Fruit fly (Drosophila melanogaster) whole organism, prepupa: ENCODE measurements around the gene CG34462.
A peak's percentile ranks its signal among the peaks of the same experiment; 100 is the strongest.

Experiments used
- Blimp-1 ChIP-seq: fragments of 200-800 bp; sonication (Bioruptor generic); optimal IDR thresholded peaks from 3 replicates; lab custom pipeline; 2017; ENCODE audit warnings: missing biosample characterization, missing genetic modification characterization, mild to moderate bottlenecking, moderate library complexity, missing genetic modification reagents
- CG10669 ChIP-seq: fragments of 200-800 bp; sonication (Bioruptor generic); optimal IDR thresholded peaks from 3 replicates; lab custom pipeline; 2018; ENCODE audit warnings: missing biosample characterization, mild to moderate bottlenecking, missing genetic modification characterization, moderate library complexity
- CG11762 ChIP-seq: fragments of 200-800 bp; sonication (Bioruptor generic); optimal IDR thresholded peaks from 3 replicates; lab custom pipeline; 2016; ENCODE audit warnings: missing biosample characterization, missing genetic modification characterization; ENCODE audit not compliant: insufficient read depth
- CG15336 ChIP-seq: fragments of 200-800 bp; sonication (Bioruptor generic); IDR thresholded peaks from 2 replicates; pipeline ENCODE4 v1.3.6; 2022; ENCODE audit warnings: missing biosample characterization, missing genetic modification characterization
- CG1621 ChIP-seq: fragments of 200-800 bp; sonication (Bioruptor generic); optimal IDR thresholded peaks from 3 replicates; lab custom pipeline; 2018; ENCODE audit warnings: missing biosample characterization, mild to moderate bottlenecking, missing genetic modification characterization
- CG16779 ChIP-seq: fragments of 200-800 bp; sonication (Bioruptor generic); optimal IDR thresholded peaks from 3 replicates; lab custom pipeline; 2017; ENCODE audit warnings: missing biosample characterization, mild to moderate bottlenecking, missing genetic modification characterization
- CG3032 ChIP-seq: fragments of 200-800 bp; optimal IDR thresholded peaks from 2 replicates; lab custom pipeline; 2019; ENCODE audit warnings: missing biosample characterization, mild to moderate bottlenecking, missing genetic modification characterization, moderate library complexity
- CG31627 ChIP-seq: fragments of 200-800 bp; sonication (Bioruptor generic); optimal IDR thresholded peaks from 3 replicates; lab custom pipeline; 2016; ENCODE audit warnings: missing biosample characterization, missing genetic modification characterization
- CG32006 ChIP-seq: fragments of 200-800 bp; sonication (Bioruptor generic); optimal IDR thresholded peaks from 3 replicates; lab custom pipeline; 2017; ENCODE audit warnings: missing biosample characterization, mild to moderate bottlenecking, missing genetic modification characterization
- CG6276 ChIP-seq: fragments of 200-800 bp; sonication (Bioruptor generic); optimal IDR thresholded peaks from 2 replicates; lab custom pipeline; 2017; ENCODE audit warnings: missing biosample characterization, mild to moderate bottlenecking, missing genetic modification characterization
- CG7368 ChIP-seq: fragments of 200-800 bp; sonication (Bioruptor generic); optimal IDR thresholded peaks from 3 replicates; lab custom pipeline; 2016; ENCODE audit warnings: missing biosample characterization, missing genetic modification characterization
- CG8119 ChIP-seq: fragments of 200-800 bp; sonication (Bioruptor generic); IDR thresholded peaks from 3 replicates; pipeline ENCODE4 v1.3.6; 2022; ENCODE audit warnings: missing biosample characterization, missing genetic modification characterization
- CG8319 ChIP-seq: fragments of 200-800 bp; sonication (Bioruptor generic); optimal IDR thresholded peaks from 3 replicates; lab custom pipeline; 2016; ENCODE audit warnings: missing biosample characterization, missing genetic modification characterization
- CG8632 ChIP-seq: fragments of 200-800 bp; sonication (Bioruptor generic); optimal IDR thresholded peaks from 3 replicates; lab custom pipeline; 2016; ENCODE audit warnings: missing biosample characterization, missing genetic modification characterization
- CG9139 ChIP-seq: fragments of 200-800 bp; sonication (Bioruptor generic); optimal IDR thresholded peaks from 3 replicates; lab custom pipeline; 2017; ENCODE audit warnings: missing biosample characterization, mild to moderate bottlenecking, missing genetic modification characterization
- Eip75B ChIP-seq: fragments of 200-800 bp; sonication (Bioruptor generic); optimal IDR thresholded peaks from 3 replicates; lab custom pipeline; 2016; ENCODE audit warnings: missing biosample characterization, missing genetic modification characterization
- Eip78C ChIP-seq: fragments of 200-800 bp; sonication (Bioruptor generic); peaks from one replicate; lab custom pipeline; 2016; ENCODE audit warnings: missing biosample characterization, missing genetic modification characterization
- Eip93F ChIP-seq: fragments of 200-800 bp; sonication (Bioruptor generic); optimal IDR thresholded peaks from 2 replicates; lab custom pipeline; 2016; ENCODE audit warnings: missing biosample characterization, mild to moderate bottlenecking, missing genetic modification characterization
- Ets21C ChIP-seq: fragments of 200-800 bp; sonication (Bioruptor generic); optimal IDR thresholded peaks from 3 replicates; lab custom pipeline; 2016; ENCODE audit warnings: missing biosample characterization, missing genetic modification characterization
- Ets96B ChIP-seq: fragments of 200-800 bp; optimal IDR thresholded peaks from 2 replicates; lab custom pipeline; 2019; ENCODE audit warnings: missing biosample characterization, mild to moderate bottlenecking, missing genetic modification characterization, moderate library complexity
- Hr38 ChIP-seq: sonication (Bioruptor generic); optimal IDR thresholded peaks from 2 replicates; lab custom pipeline; 2016; ENCODE audit warnings: missing biosample characterization, missing genetic modification characterization
- Hr39 ChIP-seq: fragments of 200-800 bp; sonication (Bioruptor generic); optimal IDR thresholded peaks from 2 replicates; lab custom pipeline; 2016; ENCODE audit warnings: missing biosample characterization, missing genetic modification characterization
- Hr4 ChIP-seq: fragments of 200-800 bp; sonication (Bioruptor generic); optimal IDR thresholded peaks from 3 replicates; lab custom pipeline; 2016; ENCODE audit warnings: missing biosample characterization, missing genetic modification characterization
- Lpt ChIP-seq: fragments of 200-800 bp; sonication (Bioruptor generic); optimal IDR thresholded peaks from 3 replicates; lab custom pipeline; 2016; ENCODE audit warnings: missing biosample characterization, missing genetic modification characterization
- Met ChIP-seq: fragments of 200-800 bp; sonication (Bioruptor generic); optimal IDR thresholded peaks from 3 replicates; lab custom pipeline; 2016; ENCODE audit warnings: missing biosample characterization, missing genetic modification characterization
- OdsH ChIP-seq: fragments of 200-800 bp; sonication (Bioruptor generic); optimal IDR thresholded peaks from 3 replicates; lab custom pipeline; 2016; ENCODE audit warnings: missing biosample characterization, missing genetic modification characterization
- Smox ChIP-seq: fragments of 200-800 bp; sonication (Bioruptor generic); optimal IDR thresholded peaks from 3 replicates; lab custom pipeline; 2016; ENCODE audit warnings: missing biosample characterization, missing genetic modification characterization
- Sox102F ChIP-seq: fragments of 200-800 bp; sonication (Bioruptor generic); optimal IDR thresholded peaks from 2 replicates; lab custom pipeline; 2016; ENCODE audit warnings: missing biosample characterization, mild to moderate bottlenecking, missing genetic modification characterization
- Sox14 ChIP-seq: fragments of 200-800 bp; sonication (Bioruptor generic); optimal IDR thresholded peaks from 3 replicates; lab custom pipeline; 2016; ENCODE audit warnings: missing biosample characterization, missing genetic modification characterization
- Sox15 ChIP-seq: fragments of 200-800 bp; sonication (Bioruptor generic); optimal IDR thresholded peaks from 3 replicates; lab custom pipeline; 2016; ENCODE audit warnings: missing biosample characterization, missing genetic modification characterization
- achi ChIP-seq: fragments of 200-800 bp; sonication (Bioruptor generic); optimal IDR thresholded peaks from 3 replicates; lab custom pipeline; 2016; ENCODE audit warnings: missing biosample characterization, missing genetic modification characterization
- acj6 ChIP-seq: fragments of 200-800 bp; sonication (Bioruptor generic); optimal IDR thresholded peaks from 3 replicates; lab custom pipeline; 2016; ENCODE audit warnings: missing biosample characterization, missing genetic modification characterization
- dac ChIP-seq: fragments of 200-800 bp; sonication (Bioruptor generic); optimal IDR thresholded peaks from 2 replicates; lab custom pipeline; 2017; ENCODE audit warnings: missing biosample characterization, mild to moderate bottlenecking, missing genetic modification characterization
- dsx ChIP-seq: fragments of 200-800 bp; optimal IDR thresholded peaks from 3 replicates; lab custom pipeline; 2019; ENCODE audit warnings: missing biosample characterization, mild to moderate bottlenecking, missing genetic modification characterization, moderate library complexity; ENCODE audit not compliant: poor library complexity, severe bottlenecking
- eg ChIP-seq: fragments of 200-800 bp; sonication (Bioruptor generic); IDR thresholded peaks from 3 replicates; pipeline ENCODE4 v1.3.6; 2022; ENCODE audit warnings: missing biosample characterization, missing genetic modification characterization
- fd59A ChIP-seq: fragments of 200-800 bp; sonication (Bioruptor generic); optimal IDR thresholded peaks from 2 replicates; lab custom pipeline; 2017; ENCODE audit warnings: missing biosample characterization, mild to moderate bottlenecking, missing genetic modification characterization, missing genetic modification reagents
- fd85E ChIP-seq: fragments of 200-800 bp; sonication (Bioruptor generic); optimal IDR thresholded peaks from 3 replicates; lab custom pipeline; 2016; ENCODE audit warnings: missing biosample characterization, missing genetic modification characterization
- lz ChIP-seq: fragments of 200-800 bp; sonication (Bioruptor generic); optimal IDR thresholded peaks from 3 replicates; lab custom pipeline; 2016; ENCODE audit warnings: missing biosample characterization, missing genetic modification characterization
- net ChIP-seq: fragments of 200-800 bp; sonication (Bioruptor generic); optimal IDR thresholded peaks from 3 replicates; lab custom pipeline; 2016; ENCODE audit warnings: missing biosample characterization, missing genetic modification characterization
- pdm3 ChIP-seq: fragments of 200-800 bp; sonication (Bioruptor generic); optimal IDR thresholded peaks from 3 replicates; lab custom pipeline; 2016; ENCODE audit warnings: missing biosample characterization, missing genetic modification characterization
- spab ChIP-seq: fragments of 200-800 bp; sonication (Bioruptor generic); optimal IDR thresholded peaks from 2 replicates; lab custom pipeline; 2017; ENCODE audit warnings: missing biosample characterization, mild to moderate bottlenecking, missing genetic modification characterization, missing genetic modification reagents
- ss ChIP-seq, 2 experiments: fragments of 200-800 bp; sonication (Bioruptor generic); optimal IDR thresholded peaks; 2 replicates in 1 of 2; 3 replicates in 1 of 2; lab custom pipeline; 2017 to 2018; ENCODE audit warnings: mild to moderate bottlenecking in 2 of 2, missing biosample characterization in 2 of 2, missing genetic modification characterization in 2 of 2, moderate library complexity in 1 of 2
- svp ChIP-seq: fragments of 200-800 bp; sonication (Bioruptor generic); peaks from one replicate; lab custom pipeline; 2016; ENCODE audit warnings: missing biosample characterization, missing genetic modification characterization
- topi ChIP-seq: fragments of 200-800 bp; sonication (Bioruptor generic); optimal IDR thresholded peaks from 3 replicates; lab custom pipeline; 2016; ENCODE audit warnings: missing biosample characterization, missing genetic modification characterization
- vri ChIP-seq: fragments of 200-800 bp; sonication (Bioruptor generic); optimal IDR thresholded peaks from 3 replicates; lab custom pipeline; 2016; ENCODE audit warnings: missing biosample characterization, mild to moderate bottlenecking, missing genetic modification characterization

CG34462 gene

dm6 chr3L:8312290-8312689, 16.1 kb upstream of the CG34462 start:
- no peak for TF ChIP-seq CG8119 (GFP tag; lab: Robert Waterston, UW)
- TF ChIP-seq dsx, result no peak
- no peak for TF ChIP-seq Sox15 (GFP tag; lab: Kevin White, UChicago)
- no peak for TF ChIP-seq Sox14 (GFP tag; lab: Kevin White, UChicago)
- no peak for TF ChIP-seq fd59A (GFP tag; lab: Kevin White, UChicago)
- TF ChIP-seq svp, result no peak
- no peak for TF ChIP-seq CG32006
- TF ChIP-seq CG16779 (tag; lab: Kevin White, UChicago), result no peak
- TF ChIP-seq, all 60 proteins: peak for 0

- TF ChIP-seq CG6276 (GFP tag; lab: Kevin White, UChicago) (no peak), CG15336 (GFP tag; lab: Robert Waterston, UW) (peak; percentile 46; the same call in 1 of the 2 replicates), CG31627 (GFP tag; lab: Kevin White, UChicago) (peak; percentile 30), vri (GFP tag; lab: Kevin White, UChicago) (no peak), Sox102F (GFP tag; lab: Kevin White, UChicago) (no peak), CG7368 (no peak), Met (GFP tag; lab: Kevin White, UChicago) (peak; percentile 33), Hr4 (GFP tag; lab: Kevin White, UChicago) (peak; percentile 55), Sox15 (GFP tag; lab: Kevin White, UChicago) (no peak), Eip78C (peak; percentile 73), Hr38 (GFP tag; lab: Kevin White, UChicago) (no peak), CG9139 (GFP tag; lab: Kevin White, UChicago) (no peak), acj6 (GFP tag; lab: Kevin White, UChicago) (no peak), OdsH (GFP tag; lab: Kevin White, UChicago) (peak; percentile 38), Smox (no peak), CG8319 (GFP tag; lab: Kevin White, UChicago) (no peak), CG1621 (tag; lab: Kevin White, UChicago) (no peak), CG32006 (no peak), eg (peak; percentile 60; the same call in 2 of the 3 replicates), CG11762 (GFP tag; lab: Kevin White, UChicago) (no peak), CG8632 (no peak), spab (GFP tag; lab: Kevin White, UChicago) (no peak)
These were observed 13.6 kb upstream of the CG34462 start for dm6 chr3L:8314788-8315140.

- peak; percentile 5 for TF ChIP-seq topi (GFP tag; lab: Kevin White, UChicago)
- peak; percentile 41 for TF ChIP-seq lz (GFP tag; lab: Kevin White, UChicago)
- no peak for TF ChIP-seq dac (GFP tag; lab: Kevin White, UChicago)
- TF ChIP-seq fd85E, result no peak
- peak; percentile 47 for TF ChIP-seq OdsH (GFP tag; lab: Kevin White, UChicago)
- peak; percentile 26 for TF ChIP-seq Ets96B (tag; lab: Kevin White, UChicago)
- TF ChIP-seq Sox14 (GFP tag; lab: Kevin White, UChicago), result peak; percentile 51
- TF ChIP-seq svp, result peak; percentile 61
- TF ChIP-seq Eip78C, result peak; percentile 74
- TF ChIP-seq Hr38 (GFP tag; lab: Kevin White, UChicago), result no peak
- TF ChIP-seq Ets21C (GFP tag; lab: Kevin White, UChicago), result peak; percentile 30
- no peak for TF ChIP-seq net (GFP tag; lab: Kevin White, UChicago)
- TF ChIP-seq ss (GFP tag; optimal IDR thresholded peaks at IDR 0.05; lab: Kevin White, UChicago), result peak; percentile 46 to 58
- TF ChIP-seq CG3032 (tag; lab: Kevin White, UChicago), result peak; percentile 57
- peak; percentile 21; the same call in 1 of the 3 replicates for TF ChIP-seq eg
- no peak for TF ChIP-seq CG11762 (GFP tag; lab: Kevin White, UChicago)
- TF ChIP-seq Eip93F (GFP tag; lab: Kevin White, UChicago), result peak; percentile 14
- TF ChIP-seq Lpt (GFP tag; lab: Kevin White, UChicago), result no peak
- no peak for TF ChIP-seq Blimp-1 (GFP tag; lab: Kevin White, UChicago)
- TF ChIP-seq Hr4 (GFP tag; lab: Kevin White, UChicago), result peak; percentile 61
- no peak for TF ChIP-seq CG10669
- peak; percentile 36 for TF ChIP-seq Sox102F (GFP tag; lab: Kevin White, UChicago)
- peak; percentile 55 for TF ChIP-seq pdm3
- TF ChIP-seq achi (GFP tag; lab: Kevin White, UChicago), result peak; percentile 10
- TF ChIP-seq fd59A (GFP tag; lab: Kevin White, UChicago), result no peak
- TF ChIP-seq Hr39, result peak; percentile 48
- TF ChIP-seq CG6276 (GFP tag; lab: Kevin White, UChicago), result no peak
- TF ChIP-seq CG32006, result peak; percentile 16
- TF ChIP-seq CG31627 (GFP tag; lab: Kevin White, UChicago), result peak; percentile 42
- TF ChIP-seq CG8319 (GFP tag; lab: Kevin White, UChicago), result no peak
- no peak for TF ChIP-seq spab (GFP tag; lab: Kevin White, UChicago)
- TF ChIP-seq CG1621 (tag; lab: Kevin White, UChicago), result no peak
- TF ChIP-seq Smox, result peak; percentile 45
- peak; percentile 34 for TF ChIP-seq Eip75B
These were observed 13.1 kb upstream of the CG34462 start, which contains the start of gene Cpsf6 for dm6 chr3L:8315141-8315816. TSS of gene Cpsf6 (minus strand) at chr3L:8315502.
